Worm (Caenorhabditis elegans): ENCODE data around the gene F46B3.14.

DNA sequence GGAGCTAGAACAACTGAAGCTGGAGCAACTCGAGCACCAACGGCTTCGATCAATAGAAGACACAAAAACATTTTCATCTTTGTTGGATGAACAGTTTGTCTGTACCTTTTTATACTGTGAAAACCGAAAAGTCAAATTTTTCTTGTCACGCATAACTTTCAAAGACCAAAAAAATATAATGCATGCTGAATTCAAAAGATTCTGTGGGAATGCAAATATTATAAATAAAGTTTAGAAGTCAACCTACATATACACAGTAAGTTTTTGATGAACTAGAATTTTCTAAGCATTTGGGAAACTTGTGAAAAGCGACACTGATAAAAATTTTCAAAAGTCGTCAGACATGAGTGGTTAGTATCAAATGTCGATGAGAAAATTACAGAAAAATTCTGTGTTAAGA is 2.5 kb upstream of the F46B3.14 start, which contains the start of gene F46B3.15:
- no peak for TF ChIP-seq tab-1 (GFP tag; IDR thresholded peaks at IDR 0.05)
- TF ChIP-seq klf-2 (GFP tag; conservative IDR thresholded peaks at IDR 0.05) = no peak
- no peak for TF ChIP-seq med-1 (GFP tag; optimal IDR thresholded peaks at IDR 0.05; ENCODE audit: insufficient read depth)

Data from whole organism, midembryonic.